Worm (Caenorhabditis elegans) whole organism, midembryonic: ENCODE measurements around the gene R13D11.1.
"Not testable (repeated sequence)": the region's sequence is repeated elsewhere in the genome, so short reads cannot be mapped to it uniquely, and the experiment has no call there.

Experiments used
- T22C8.4 ChIP-seq: fragments of 200-800 bp; sonication (Bioruptor generic); IDR thresholded peaks from 2 replicates; pipeline ENCODE4 v1.3.6; 2022; ENCODE audit warnings: missing genetic modification characterization, missing compliant biosample characterization
- cog-1 ChIP-seq: sonication (generic microtip); optimal IDR thresholded peaks from 2 replicates; lab custom pipeline; 2016; ENCODE audit warnings: missing genetic modification characterization, missing compliant biosample characterization
- flt-1 ChIP-seq: fragments of 200-800 bp; sonication (Bioruptor generic); IDR thresholded peaks from 2 replicates; pipeline ENCODE4 v1.3.6; 2022; ENCODE audit warnings: missing genetic modification characterization, missing compliant biosample characterization
- klf-2 ChIP-seq: fragments of 200-800 bp; sonication (Bioruptor generic); conservative IDR thresholded peaks from 2 replicates; pipeline ENCODE4 v1.3.6; 2022; ENCODE audit warnings: missing genetic modification reagents, missing genetic modification characterization, missing compliant biosample characterization
- med-1 ChIP-seq: sonication (generic microtip); optimal IDR thresholded peaks from 2 replicates; lab custom pipeline; 2017; ENCODE audit warnings: missing genetic modification characterization, mild to moderate bottlenecking, missing compliant biosample characterization, antibody characterized with exemption, missing genetic modification reagents; ENCODE audit not compliant: insufficient read depth
- ref-1 ChIP-seq: fragments of 200-800 bp; sonication (Bioruptor generic); conservative IDR thresholded peaks from 2 replicates; pipeline ENCODE4 v1.3.6; 2022; ENCODE audit warnings: missing genetic modification reagents, missing genetic modification characterization, missing compliant biosample characterization
- tab-1 ChIP-seq: fragments of 200-800 bp; sonication (Bioruptor generic); IDR thresholded peaks from 2 replicates; pipeline ENCODE4 v1.3.6; 2022; ENCODE audit warnings: missing genetic modification characterization, missing compliant biosample characterization
- ztf-23 ChIP-seq: fragments of 200-800 bp; sonication (Bioruptor generic); IDR thresholded peaks from 2 replicates; pipeline ENCODE4 v1.3.6; 2022; ENCODE audit warnings: missing genetic modification reagents, missing genetic modification characterization, missing compliant biosample characterization
- ztf-29 ChIP-seq: fragments of 200-800 bp; sonication (Bioruptor generic); IDR thresholded peaks from 2 replicates; pipeline ENCODE4 v1.3.6; 2022; ENCODE audit warnings: missing genetic modification reagents, missing genetic modification characterization, missing compliant biosample characterization

Gene R13D11.1

ce11 chrV:814716-815115 lies 2.6 kb upstream of the R13D11.1 start, which contains the start of gene R13D11.3:
Gene R13D11.3 (plus strand): TSS chrV:815016.
- TF ChIP-seq cog-1 (no peak), med-1 (GFP tag; lab: Kevin White, UChicago) (no peak), ztf-23 (GFP tag; lab: Robert Waterston, UW) (no peak), klf-2 (no peak), T22C8.4 (GFP tag; lab: Robert Waterston, UW) (no peak), flt-1 (GFP tag; lab: Robert Waterston, UW) (no peak), ztf-29 (GFP tag; lab: Robert Waterston, UW) (no peak), tab-1 (GFP tag; lab: Robert Waterston, UW) (no peak), ref-1 (GFP tag; lab: Robert Waterston, UW) (no peak)

DNA sequence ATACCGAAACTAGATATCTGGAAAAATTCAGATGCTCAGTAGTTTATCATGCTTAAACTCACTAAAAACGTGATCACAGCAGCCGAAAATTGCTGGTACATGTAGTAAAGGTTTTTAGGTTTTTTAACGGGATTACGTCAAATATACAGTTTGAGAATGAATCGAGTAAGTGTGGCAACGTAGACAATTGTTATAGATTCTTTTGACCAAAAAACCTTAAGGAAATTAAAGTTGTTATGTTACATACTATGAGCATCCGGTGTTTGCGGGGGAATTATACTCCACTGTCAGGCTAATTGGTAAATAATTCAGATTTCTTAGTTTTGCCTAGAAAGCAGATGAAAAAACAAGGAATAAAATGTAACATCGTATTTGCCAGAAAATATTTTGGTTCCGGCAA lies 3.3 kb downstream of the R13D11.1 start, which contains the start of gene srx-32:
Gene srx-32, minus strand, starts transcription at position 101 of the 400 bp plus-strand sequence.
- TF ChIP-seq ztf-29, ztf-23, T22C8.4 (GFP tag; lab: Robert Waterston, UW): not testable (repeated sequence)

DNA sequence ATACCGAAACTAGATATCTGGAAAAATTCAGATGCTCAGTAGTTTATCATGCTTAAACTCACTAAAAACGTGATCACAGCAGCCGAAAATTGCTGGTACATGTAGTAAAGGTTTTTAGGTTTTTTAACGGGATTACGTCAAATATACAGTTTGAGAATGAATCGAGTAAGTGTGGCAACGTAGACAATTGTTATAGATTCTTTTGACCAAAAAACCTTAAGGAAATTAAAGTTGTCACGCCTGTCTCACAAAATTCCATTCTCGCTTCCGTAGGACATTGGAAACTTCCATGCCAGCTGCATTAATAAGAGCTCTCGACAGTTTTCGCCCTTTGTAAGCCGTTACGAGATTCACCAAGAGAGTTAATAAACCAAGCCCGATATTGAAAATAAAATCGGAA lies 5.6 kb downstream of the R13D11.1 start, which contains the start of gene srx-31:
Gene srx-31, minus strand, starts transcription at position 101 of the 400 bp plus-strand sequence.
- not testable (repeated sequence) for TF ChIP-seq tab-1 (GFP tag; lab: Robert Waterston, UW); med-1 (GFP tag; lab: Kevin White, UChicago); ref-1 (GFP tag; lab: Robert Waterston, UW)

DNA sequence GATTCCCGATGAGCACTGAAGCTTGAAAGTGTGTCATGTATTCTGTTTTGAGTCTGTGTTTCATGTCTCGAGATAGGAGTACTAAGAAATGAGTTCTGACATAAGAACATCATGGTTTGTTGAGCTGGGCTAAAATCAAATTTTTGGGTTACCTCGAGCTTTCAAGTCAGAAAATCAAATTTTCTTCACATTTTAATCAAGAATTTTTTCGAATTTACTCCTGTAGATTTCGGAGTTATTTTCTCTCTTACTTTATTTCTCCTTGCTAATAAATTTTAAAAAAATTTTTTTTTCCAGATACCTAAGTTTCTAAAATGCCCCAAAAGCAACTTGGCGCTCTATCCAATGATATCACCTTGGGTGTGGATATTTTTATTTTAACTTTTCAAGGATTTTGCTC lies 8.8 kb downstream of the R13D11.1 start, which contains the start of gene F41H8.2:
Gene F41H8.2, plus strand, starts transcription at position 301 of the 400 bp plus-strand sequence.
- TF ChIP-seq T22C8.4 (GFP tag; lab: Robert Waterston, UW) (no peak), flt-1 (GFP tag; lab: Robert Waterston, UW) (no peak), med-1 (GFP tag; lab: Kevin White, UChicago) (no peak), klf-2 (no peak), ztf-23 (GFP tag; lab: Robert Waterston, UW) (no peak), cog-1 (no peak), tab-1 (GFP tag; lab: Robert Waterston, UW) (no peak), ref-1 (GFP tag; lab: Robert Waterston, UW) (no peak), ztf-29 (GFP tag; lab: Robert Waterston, UW) (no peak)

- TF ChIP-seq flt-1 (GFP tag; lab: Robert Waterston, UW) = no peak
- TF ChIP-seq ref-1 (GFP tag; lab: Robert Waterston, UW) = no peak
- TF ChIP-seq med-1 (GFP tag; lab: Kevin White, UChicago) = no peak
- no peak for TF ChIP-seq ztf-29 (GFP tag; lab: Robert Waterston, UW)
- TF ChIP-seq klf-2 = no peak
- no peak for TF ChIP-seq tab-1 (GFP tag; lab: Robert Waterston, UW)
- TF ChIP-seq ztf-23 (GFP tag; lab: Robert Waterston, UW) = no peak
- TF ChIP-seq T22C8.4 (GFP tag; lab: Robert Waterston, UW) = no peak
- no peak for TF ChIP-seq cog-1
Measured at ce11 chrV:833368-833767, 16.1 kb downstream of the R13D11.1 start, which contains the start of gene F41H8.1. Gene F41H8.1 (plus strand): TSS chrV:833668.

DNA sequence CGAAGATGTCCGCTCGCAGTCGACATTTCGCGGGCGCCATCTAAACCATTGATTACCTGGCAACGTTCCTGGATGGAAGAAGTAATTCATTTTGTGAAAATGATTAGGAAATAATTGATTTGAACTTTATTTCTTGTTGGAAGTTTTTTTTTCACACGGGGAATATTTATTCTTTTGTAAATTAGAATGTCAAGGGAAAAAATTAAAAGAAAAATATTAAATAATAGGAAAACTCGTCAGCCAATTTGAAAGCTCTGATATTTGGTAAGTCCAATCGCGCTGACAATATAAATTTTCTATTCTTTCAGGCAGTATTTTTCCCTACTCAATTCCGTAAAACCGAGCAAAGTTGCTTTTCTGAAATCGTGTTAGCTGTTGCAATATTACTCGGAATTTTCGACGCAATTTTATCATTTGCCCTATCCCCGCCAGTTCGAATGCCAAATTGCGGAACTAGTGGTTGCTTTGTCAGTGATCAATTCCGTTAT lies 21.7 kb downstream of the R13D11.1 start, which contains the start of the genes K09C6.7 and K09C6.10:
Gene K09C6.7, minus strand, starts transcription at position 101 of the 488 bp plus-strand sequence.
Gene K09C6.10, plus strand, starts transcription at position 438 of the 488 bp plus-strand sequence.
- not testable (repeated sequence) for TF ChIP-seq cog-1; ref-1 (GFP tag; lab: Robert Waterston, UW); klf-2

DNA sequence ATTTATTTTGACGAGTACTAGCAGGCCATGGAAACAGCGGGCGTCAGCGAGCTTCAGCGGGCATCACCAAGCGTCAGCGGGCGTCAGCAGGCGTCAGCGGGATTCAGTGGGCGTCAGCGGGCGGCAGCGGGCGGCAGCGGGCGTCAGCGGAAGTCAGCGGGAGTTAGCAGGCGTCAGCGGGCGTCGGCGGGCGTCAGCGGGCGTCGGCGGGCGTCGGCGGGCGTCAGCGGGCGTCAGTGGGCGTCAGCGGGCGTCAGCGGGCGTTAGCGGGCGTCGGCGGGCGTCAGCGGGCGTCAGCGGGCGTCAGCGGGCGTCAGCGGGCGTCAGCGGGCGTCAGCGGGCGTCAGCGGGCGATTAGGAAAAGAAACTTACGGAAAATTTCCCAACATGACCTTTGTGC lies 25.3 kb downstream of the R13D11.1 start:
- no peak for TF ChIP-seq cog-1

- TF ChIP-seq ztf-29 (GFP tag; lab: Robert Waterston, UW); flt-1 (GFP tag; lab: Robert Waterston, UW); klf-2: not testable (repeated sequence)
Measured at ce11 chrV:843118-843517, 25.8 kb downstream of the R13D11.1 start, which contains the start of gene K09C6.8. Gene K09C6.8 (minus strand): TSS chrV:843218.

DNA sequence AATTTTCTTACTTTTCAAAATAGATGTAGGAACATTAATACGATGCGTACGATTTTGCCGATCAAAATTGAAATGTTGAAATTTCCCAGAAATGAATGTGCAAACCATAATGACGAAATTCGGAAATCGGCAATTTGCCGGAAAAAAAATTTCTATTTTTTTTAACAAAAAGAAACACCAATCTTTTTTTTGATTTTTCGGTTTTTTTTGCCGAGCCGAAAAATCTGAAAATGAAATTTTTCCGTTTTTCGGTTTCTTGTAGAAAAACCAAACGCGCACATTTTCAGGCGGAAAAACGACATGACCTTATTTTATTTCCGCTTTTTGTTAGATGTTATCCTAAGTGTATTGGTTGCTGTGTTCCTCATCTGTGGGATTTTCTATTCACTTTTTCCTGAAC lies 30.2 kb downstream of the R13D11.1 start, which contains the start of gene srbc-13:
Gene srbc-13, plus strand, starts transcription at position 301 of the 400 bp plus-strand sequence.
- TF ChIP-seq T22C8.4 (GFP tag; lab: Robert Waterston, UW) (no peak), ztf-29 (GFP tag; lab: Robert Waterston, UW) (no peak), ref-1 (GFP tag; lab: Robert Waterston, UW) (no peak), klf-2 (no peak), flt-1 (GFP tag; lab: Robert Waterston, UW) (no peak), med-1 (GFP tag; lab: Kevin White, UChicago) (no peak), ztf-23 (GFP tag; lab: Robert Waterston, UW) (no peak), tab-1 (GFP tag; lab: Robert Waterston, UW) (no peak), cog-1 (no peak)

ce11 chrV:849042-849441 lies 31.8 kb downstream of the R13D11.1 start:
- TF ChIP-seq ztf-23 (GFP tag; lab: Robert Waterston, UW) (no peak), ref-1 (GFP tag; lab: Robert Waterston, UW) (no peak), med-1 (GFP tag; lab: Kevin White, UChicago) (no peak), flt-1 (GFP tag; lab: Robert Waterston, UW) (no peak), klf-2 (no peak), cog-1 (no peak), tab-1 (GFP tag; lab: Robert Waterston, UW) (no peak), T22C8.4 (GFP tag; lab: Robert Waterston, UW) (no peak), ztf-29 (GFP tag; lab: Robert Waterston, UW) (no peak)
